Worm (Caenorhabditis elegans): Measurements from ENCODE around the gene sqv-3.

The sqv-3 gene

DNA sequence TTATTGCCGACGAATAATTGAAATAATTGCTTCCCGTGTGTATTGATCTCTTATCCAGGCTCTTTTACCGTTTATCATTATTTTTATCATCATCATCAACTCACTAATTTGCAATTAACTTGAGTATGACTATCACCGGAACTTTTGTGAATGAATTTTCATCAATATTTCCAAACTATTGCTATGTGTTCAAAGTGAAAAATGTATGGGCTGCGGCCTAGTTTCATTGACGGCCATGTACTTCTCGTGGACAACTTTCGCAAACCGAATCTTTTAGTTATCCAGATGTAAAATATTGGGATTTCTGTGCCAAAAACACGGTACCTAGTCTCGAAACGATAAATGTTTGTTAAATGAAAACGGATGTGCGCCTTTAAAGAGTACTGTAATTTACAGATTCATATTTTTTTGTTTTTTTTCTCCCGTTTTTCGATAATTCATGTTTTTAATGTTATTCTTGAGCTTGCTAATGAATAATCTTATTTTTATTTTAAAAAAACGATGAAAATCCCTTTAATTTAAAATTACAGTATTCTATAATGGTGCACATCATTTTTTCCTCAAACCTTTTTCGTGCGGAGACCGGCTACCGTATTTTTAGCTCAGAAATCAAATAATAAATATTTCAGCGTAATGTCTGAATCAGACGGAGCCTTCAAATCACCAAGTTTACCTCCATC lies 18.5 kb upstream of the sqv-3 start, which contains the start of gene ZK632.2:
Gene ZK632.2, plus strand, starts transcription at position 630 of the 680 bp plus-strand sequence.
- TF ChIP-seq fos-1 (tag; optimal IDR thresholded peaks at IDR 0.05), result no peak
- no peak for TF ChIP-seq ztf-11 (tag; optimal IDR thresholded peaks at IDR 0.05)
- TF ChIP-seq nhr-237 (tag; optimal IDR thresholded peaks at IDR 0.05), result no peak
- TF ChIP-seq snpc-4 (tag; optimal IDR thresholded peaks at IDR 0.05), result no peak
- TF ChIP-seq sem-4 (tag; optimal IDR thresholded peaks at IDR 0.05), result no peak
- TF ChIP-seq Y55F3AM.14 (GFP tag; optimal IDR thresholded peaks at IDR 0.05), result no peak
- no peak for TF ChIP-seq ama-1 (optimal IDR thresholded peaks at IDR 0.05)
- peak in 1 of 2 experiments; percentile 17 for TF ChIP-seq lsy-2 (tag; optimal IDR thresholded peaks at IDR 0.05)
- TF ChIP-seq zag-1 (tag; optimal IDR thresholded peaks at IDR 0.05), result no peak
- peak; percentile 13 for TF ChIP-seq nhr-129 (tag; optimal IDR thresholded peaks at IDR 0.05)
- TF ChIP-seq blmp-1 (tag; optimal IDR thresholded peaks at IDR 0.05; ENCODE audit: insufficient read depth), result no peak
- no peak for TF ChIP-seq nhr-6 (tag; optimal IDR thresholded peaks at IDR 0.05)

DNA sequence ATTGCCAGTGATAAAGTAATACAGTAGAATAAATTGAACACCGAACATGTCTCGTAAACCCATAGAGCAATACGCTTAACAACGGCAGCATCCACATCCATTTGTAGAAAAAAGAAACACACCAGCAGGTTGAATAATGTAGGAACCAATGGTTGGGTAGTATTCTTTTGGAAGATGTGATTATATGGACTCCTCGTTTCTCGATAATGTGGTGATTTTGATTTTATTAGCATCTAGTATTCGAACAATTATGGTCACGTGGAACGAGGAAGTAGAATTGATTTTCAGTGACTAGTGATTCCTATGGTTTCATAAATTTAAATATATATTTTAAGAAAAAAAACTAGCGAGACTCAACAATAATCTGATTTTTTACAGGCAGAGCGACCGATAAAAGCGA lies 16.3 kb upstream of the sqv-3 start, which contains the start of gene srxa-10:
Gene srxa-10, minus strand, starts transcription at position 101 of the 400 bp plus-strand sequence.
- TF ChIP-seq nhr-129 (tag; optimal IDR thresholded peaks at IDR 0.05) (no peak), ceh-82 (tag; optimal IDR thresholded peaks at IDR 0.05) (no peak), elt-3 (tag; optimal IDR thresholded peaks at IDR 0.05) (no peak), unc-55 (GFP tag; optimal IDR thresholded peaks at IDR 0.05) (no peak), lin-13 (GFP tag; optimal IDR thresholded peaks at IDR 0.05) (no peak), nhr-237 (tag; optimal IDR thresholded peaks at IDR 0.05) (no peak), ztf-1 (GFP tag; conservative IDR thresholded peaks at IDR 0.05) (no peak), nhr-77 (tag; optimal IDR thresholded peaks at IDR 0.05) (no peak), ceh-16 (tag; optimal IDR thresholded peaks at IDR 0.05) (no peak), zag-1 (tag; optimal IDR thresholded peaks at IDR 0.05) (no peak), lin-39 (tag; optimal IDR thresholded peaks at IDR 0.05) (no peak)

DNA sequence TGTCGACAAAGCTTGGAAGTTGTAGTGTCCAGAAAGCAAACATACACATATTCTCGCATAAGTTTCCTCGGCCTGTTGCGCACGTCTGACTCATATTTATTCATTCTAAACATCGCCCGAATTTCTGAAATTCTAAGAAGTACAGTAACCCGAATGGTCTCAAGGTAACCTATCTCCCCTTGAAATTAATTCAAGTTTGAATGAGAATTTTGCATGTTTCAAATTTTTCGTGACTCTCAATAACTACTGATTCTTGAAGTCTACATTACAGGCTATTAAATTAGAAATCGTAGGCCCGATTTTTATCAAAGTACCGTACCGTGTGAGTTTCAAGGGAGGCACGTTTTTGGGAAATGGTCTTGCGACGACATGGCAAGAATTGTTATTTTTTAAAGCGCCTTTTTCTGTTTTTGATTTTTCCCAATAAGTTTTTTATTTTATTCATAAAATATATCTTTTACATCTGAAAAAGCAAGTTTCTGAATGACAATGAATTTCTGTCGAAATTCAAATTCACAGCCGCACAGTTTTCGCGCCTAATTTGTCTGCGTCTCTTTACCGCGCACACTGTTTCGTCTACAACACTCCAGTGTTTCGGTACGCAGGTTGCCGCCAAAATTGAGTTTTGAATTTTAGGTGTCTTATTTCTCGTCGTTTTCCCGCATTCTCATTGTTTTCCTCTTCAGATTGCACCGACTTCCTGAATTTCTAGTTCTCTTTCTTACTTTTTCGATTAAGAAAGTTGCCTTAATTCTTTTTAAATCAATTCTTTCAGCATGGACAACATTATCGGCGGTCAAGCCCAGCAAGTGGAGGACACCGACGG lies 13.7 kb upstream of the sqv-3 start, which contains the start of the genes R10E11.9 and mcm-6:
Gene R10E11.9, minus strand, starts transcription at position 51 of the 826 bp plus-strand sequence.
Gene mcm-6, plus strand, starts transcription at position 776 of the 826 bp plus-strand sequence.
- TF ChIP-seq nhr-25 (tag; optimal IDR thresholded peaks at IDR 0.05) (no peak), gmeb-1 (tag; optimal IDR thresholded peaks at IDR 0.05) (peak; percentile 62), lsy-2 (tag; optimal IDR thresholded peaks at IDR 0.05) (peak in 1 of 2 experiments; percentile 20), C34F6.9 (tag; optimal IDR thresholded peaks at IDR 0.05) (peak; percentile 16)

DNA sequence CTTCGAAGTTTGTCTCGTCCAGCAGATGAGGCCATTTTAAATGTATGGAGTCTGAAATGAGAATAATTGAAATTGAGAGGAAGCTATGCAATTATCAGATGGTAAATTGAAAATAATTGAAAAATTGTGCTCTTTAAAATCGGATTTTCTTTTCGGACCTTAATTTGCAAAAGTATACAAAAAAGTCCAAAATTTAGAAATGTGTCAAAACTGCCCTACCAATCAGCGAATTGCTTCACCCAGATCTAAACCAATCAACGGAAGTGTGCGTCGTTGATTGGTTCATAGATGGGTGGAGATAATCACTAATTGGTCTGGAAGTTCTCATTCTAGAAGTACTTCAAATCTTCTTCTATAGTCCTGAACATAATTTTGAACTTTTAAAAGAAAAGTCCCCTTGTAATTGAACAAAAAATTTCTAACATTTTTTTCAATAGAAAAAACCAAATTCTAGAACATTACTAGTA lies 9.5 kb upstream of the sqv-3 start, which contains the start of gene R10E11.5:
Gene R10E11.5, minus strand, starts transcription at position 51 of the 467 bp plus-strand sequence.
- TF ChIP-seq ztf-1 (GFP tag; conservative IDR thresholded peaks at IDR 0.05) (no peak), gmeb-1 (tag; optimal IDR thresholded peaks at IDR 0.05) (no peak), dmd-4 (tag; optimal IDR thresholded peaks at IDR 0.05) (no peak)

DNA sequence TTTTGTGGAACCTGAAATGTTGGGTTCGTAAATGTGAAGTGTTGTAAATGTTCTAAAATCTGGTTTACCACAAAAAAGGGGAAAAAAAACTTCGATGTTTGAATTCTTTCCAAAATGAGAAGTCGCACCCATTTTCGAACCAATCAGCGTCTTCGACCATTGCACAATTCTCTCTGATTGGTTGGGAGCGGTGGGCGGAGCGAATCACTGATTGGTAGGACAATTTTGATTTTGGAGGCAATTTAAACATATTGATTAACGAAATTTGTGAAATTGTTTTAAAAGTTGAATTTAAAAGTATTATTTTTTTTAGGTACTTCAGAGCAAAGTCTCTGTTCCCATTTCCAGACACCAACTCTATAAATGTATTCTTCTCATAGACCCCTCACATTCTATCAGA lies 8.9 kb upstream of the sqv-3 start:
- TF ChIP-seq unc-39 (tag; optimal IDR thresholded peaks at IDR 0.05) (no peak), ztf-11 (tag; optimal IDR thresholded peaks at IDR 0.05) (no peak), alr-1 (tag; optimal IDR thresholded peaks at IDR 0.05) (no peak), ceh-16 (tag; optimal IDR thresholded peaks at IDR 0.05) (no peak), crh-2 (tag; optimal IDR thresholded peaks at IDR 0.05) (no peak), nhr-11 (tag; optimal IDR thresholded peaks at IDR 0.05) (no peak), lsy-2 (tag; optimal IDR thresholded peaks at IDR 0.05) (no peak), nhr-25 (tag; optimal IDR thresholded peaks at IDR 0.05) (no peak), ztf-1 (GFP tag; conservative IDR thresholded peaks at IDR 0.05) (no peak), egl-27 (tag; optimal IDR thresholded peaks at IDR 0.05) (no peak), elt-1 (tag; optimal IDR thresholded peaks at IDR 0.05) (no peak), nhr-129 (tag; optimal IDR thresholded peaks at IDR 0.05) (no peak), sem-4 (tag; optimal IDR thresholded peaks at IDR 0.05) (no peak), ZK546.5 (tag; optimal IDR thresholded peaks at IDR 0.05) (no peak), mbf-1 (tag; optimal IDR thresholded peaks at IDR 0.05) (no peak), nhr-10 (tag; optimal IDR thresholded peaks at IDR 0.05) (no peak)
